Fruit fly (Drosophila melanogaster): ENCODE results near the gene Muc68Ca.

DNA sequence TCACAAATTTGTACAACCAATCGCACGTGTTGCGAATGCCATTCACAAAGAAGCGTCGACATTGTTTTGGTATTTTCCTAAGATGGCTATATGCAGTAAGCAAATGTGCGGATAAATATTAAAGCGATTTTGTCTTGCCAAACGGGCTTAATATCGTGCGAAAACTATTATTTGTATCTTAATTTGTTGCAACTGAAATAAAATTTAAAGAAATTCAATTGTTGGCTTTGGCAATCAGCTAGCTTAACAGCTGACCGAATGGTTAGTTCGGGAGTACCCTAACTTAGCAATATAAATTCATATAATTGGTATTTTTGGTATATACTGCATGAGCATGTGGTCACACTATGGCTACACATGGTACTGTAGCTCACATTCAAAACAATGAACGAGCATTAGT, 28.5 kb upstream of the Muc68Ca start, which contains the start of the genes RIOK1 and Polr3H:
- TF ChIP-seq ttk (optimal IDR thresholded peaks at IDR 0.05) (no peak), h (optimal IDR thresholded peaks at IDR 0.05) (no peak), insv (optimal IDR thresholded peaks at IDR 0.05) (no peak), psq (optimal IDR thresholded peaks at IDR 0.05) (no peak), Sin3A (optimal IDR thresholded peaks at IDR 0.05) (no peak)

Data from Kc167 (cell line).